1 fruit fly cellular context compared by ENCODE assay signal in the genomic region with DNA sequence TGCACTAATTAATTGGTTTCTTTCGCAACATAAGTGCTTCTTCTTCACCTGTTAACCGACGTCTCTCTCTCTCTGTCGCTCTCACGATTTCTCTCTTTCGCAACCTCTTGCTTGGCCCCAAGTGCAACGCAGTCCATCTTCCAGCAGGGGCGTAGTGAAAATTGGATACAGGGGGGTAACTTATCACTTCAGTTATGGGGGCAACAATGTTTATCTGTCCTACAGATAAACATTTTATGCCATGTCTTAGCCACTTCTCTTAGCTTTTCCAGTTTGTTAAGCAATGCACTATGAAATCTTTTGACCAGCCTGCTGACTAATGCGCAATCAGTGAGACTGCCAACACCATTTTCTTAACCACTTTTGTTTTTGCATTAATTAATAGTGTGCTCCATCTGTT.
TF ChIP-seq lines count a peak whose summit lies in the region.

No protein-coding gene starts in this region.

TF ChIP-seq in whole organism, embryonic, 481 proteins besides CTCF, POLR2A, EP300 and RAD21 (continued from another document):
- TF ChIP-seq Vsx1 (GFP tag; optimal IDR thresholded peaks at IDR 0.05; lab: Kevin White, UChicago) (no peak), bab2 (GFP tag; optimal IDR thresholded peaks at IDR 0.05; lab: Kevin White, UChicago) (no peak), CG12942 (GFP tag; optimal IDR thresholded peaks at IDR 0.05; lab: Kevin White, UChicago) (peak; percentile 37), CG1832 (GFP tag; optimal IDR thresholded peaks at IDR 0.05; lab: Kevin White, UChicago) (no peak), CG6272 (GFP tag; IDR thresholded peaks at IDR 0.05; lab: Robert Waterston, UW) (no peak), salm (tag; optimal IDR thresholded peaks at IDR 0.05; lab: Kevin White, UChicago) (no peak), onecut (GFP tag; IDR thresholded peaks at IDR 0.05; lab: Robert Waterston, UW) (peak; percentile 47), so (GFP tag; IDR thresholded peaks at IDR 0.05; lab: Robert Waterston, UW) (peak; percentile 61; the same call in 1 of the 3 replicates), CG8359 (GFP tag; optimal IDR thresholded peaks at IDR 0.05; lab: Kevin White, UChicago; ENCODE audit: borderline replicate concordance) (no peak), CG15011 (GFP tag; optimal IDR thresholded peaks at IDR 0.05; lab: Kevin White, UChicago) (no peak), Antp (GFP tag; optimal IDR thresholded peaks at IDR 0.05; lab: Kevin White, UChicago) (peak; percentile 38), CG32532 (GFP tag; IDR thresholded peaks at IDR 0.05; lab: Robert Waterston, UW) (peak; percentile 29; the same call in 1 of the 2 replicates), CG2678 (tag; optimal IDR thresholded peaks at IDR 0.05; lab: Kevin White, UChicago) (peak; percentile 59), Dek (tag; optimal IDR thresholded peaks at IDR 0.05; lab: Kevin White, UChicago) (no peak), CG11695 (GFP tag; IDR thresholded peaks at IDR 0.05; lab: Robert Waterston, UW) (peak; percentile 45; the same call in 1 of the 3 replicates), CkIIα-i1 (GFP tag; IDR thresholded peaks at IDR 0.05; lab: Robert Waterston, UW) (no peak), HLHmδ (GFP tag; optimal IDR thresholded peaks at IDR 0.05; lab: Kevin White, UChicago) (no peak), chinmo (GFP tag; IDR thresholded peaks at IDR 0.05; lab: Robert Waterston, UW; ENCODE audit: partially characterized antibody) (0 out of 4 replicates have a peak, but pooled peaks have one; percentile 45), ap (GFP tag; IDR thresholded peaks at IDR 0.05; lab: Robert Waterston, UW) (peak; percentile 54), Ets97D (GFP tag; optimal IDR thresholded peaks at IDR 0.05; lab: Kevin White, UChicago) (no peak), CG1233 (GFP tag; optimal IDR thresholded peaks at IDR 0.05; lab: Kevin White, UChicago) (no peak), esg (GFP tag; conservative IDR thresholded peaks at IDR 0.05; lab: Robert Waterston, UW) (peak; percentile 9; the same call in 1 of the 2 replicates), CG31224 (GFP tag; IDR thresholded peaks at IDR 0.05; lab: Robert Waterston, UW) (no peak), CG6689 (GFP tag; IDR thresholded peaks at IDR 0.05; lab: Robert Waterston, UW) (peak; percentile 62), CG13287 (GFP tag; IDR thresholded peaks at IDR 0.05; lab: Robert Waterston, UW; ENCODE audit: partially characterized antibody) (no peak), dmrt99B (tag; optimal IDR thresholded peaks at IDR 0.05; lab: Kevin White, UChicago) (peak; percentile 72), hkb (optimal IDR thresholded peaks at IDR 0.05; lab: Kevin White, UChicago) (no peak), hkb (GFP tag; IDR thresholded peaks at IDR 0.05; lab: Robert Waterston, UW) (peak; percentile 73), Nf-YC (tag; optimal IDR thresholded peaks at IDR 0.05; lab: Kevin White, UChicago) (peak; percentile 30), Hr39 (optimal IDR thresholded peaks at IDR 0.05; lab: Kevin White, UChicago) (no peak), Sox100B (GFP tag; optimal IDR thresholded peaks at IDR 0.05; lab: Kevin White, UChicago) (peak; percentile 47), Drgx (GFP tag; IDR thresholded peaks at IDR 0.05; lab: Robert Waterston, UW) (peak; percentile 84), Lhr (GFP tag; optimal IDR thresholded peaks at IDR 0.05; lab: Kevin White, UChicago) (no peak), Abd-B (GFP tag; optimal IDR thresholded peaks at IDR 0.05; lab: Kevin White, UChicago) (no peak), dm (GFP tag; optimal IDR thresholded peaks at IDR 0.05; lab: Kevin White, UChicago) (no peak), CG13123 (GFP tag; optimal IDR thresholded peaks at IDR 0.05; lab: Kevin White, UChicago) (no peak), Bgb (GFP tag; IDR thresholded peaks at IDR 0.05; lab: Robert Waterston, UW; ENCODE audit: partially characterized antibody) (no peak), crc (GFP tag; optimal IDR thresholded peaks at IDR 0.05; lab: Kevin White, UChicago) (no peak), ERR (GFP tag; optimal IDR thresholded peaks at IDR 0.05; lab: Kevin White, UChicago) (no peak), inv (GFP tag; IDR thresholded peaks at IDR 0.05; lab: Robert Waterston, UW; ENCODE audit: partially characterized antibody) (no peak), fd96Cb (tag; optimal IDR thresholded peaks at IDR 0.05; lab: Kevin White, UChicago) (peak; percentile 43), cwo (GFP tag; optimal IDR thresholded peaks at IDR 0.05; lab: Kevin White, UChicago) (peak; percentile 11), maf-S (GFP tag; optimal IDR thresholded peaks at IDR 0.05; lab: Kevin White, UChicago) (no peak)
